Fruit fly (Drosophila melanogaster) whole organism, prepupa: ENCODE measurements around the gene CG11309.

ENCODE experiments used
- CG10631 ChIP-seq: fragments of 200-800 bp; sonication (Bioruptor generic); optimal IDR thresholded peaks from 2 replicates; lab custom pipeline; 2016; ENCODE audit warnings: missing biosample characterization, missing genetic modification characterization
- CG10669 ChIP-seq: fragments of 200-800 bp; sonication (Bioruptor generic); optimal IDR thresholded peaks from 3 replicates; lab custom pipeline; 2018; ENCODE audit warnings: missing biosample characterization, mild to moderate bottlenecking, missing genetic modification characterization, moderate library complexity
- CG11294 ChIP-seq: fragments of 200-800 bp; sonication (Bioruptor generic); IDR thresholded peaks from 2 replicates; pipeline ENCODE4 v1.3.6; 2022; ENCODE audit warnings: missing biosample characterization, missing genetic modification characterization
- CG1621 ChIP-seq: fragments of 200-800 bp; sonication (Bioruptor generic); optimal IDR thresholded peaks from 3 replicates; lab custom pipeline; 2018; ENCODE audit warnings: missing biosample characterization, mild to moderate bottlenecking, missing genetic modification characterization
- CG16779 ChIP-seq: fragments of 200-800 bp; sonication (Bioruptor generic); optimal IDR thresholded peaks from 3 replicates; lab custom pipeline; 2017; ENCODE audit warnings: missing biosample characterization, mild to moderate bottlenecking, missing genetic modification characterization
- CG31627 ChIP-seq: fragments of 200-800 bp; sonication (Bioruptor generic); optimal IDR thresholded peaks from 3 replicates; lab custom pipeline; 2016; ENCODE audit warnings: missing biosample characterization, missing genetic modification characterization
- CG32006 ChIP-seq: fragments of 200-800 bp; sonication (Bioruptor generic); optimal IDR thresholded peaks from 3 replicates; lab custom pipeline; 2017; ENCODE audit warnings: missing biosample characterization, mild to moderate bottlenecking, missing genetic modification characterization
- CG34406 ChIP-seq: fragments of 200-800 bp; sonication (Bioruptor generic); optimal IDR thresholded peaks from 3 replicates; lab custom pipeline; 2016; ENCODE audit warnings: missing biosample characterization, missing genetic modification characterization
- CG3919 ChIP-seq: fragments of 200-800 bp; sonication (Bioruptor generic); optimal IDR thresholded peaks from 3 replicates; lab custom pipeline; 2016; ENCODE audit warnings: missing biosample characterization, missing genetic modification characterization
- CG4318 ChIP-seq: fragments of 200-800 bp; sonication (Bioruptor generic); optimal IDR thresholded peaks from 3 replicates; lab custom pipeline; 2017; ENCODE audit warnings: missing biosample characterization, mild to moderate bottlenecking, missing genetic modification characterization
- CG6163 ChIP-seq: fragments of 200-800 bp; sonication (Bioruptor generic); IDR thresholded peaks from 3 replicates; pipeline ENCODE4 v1.3.6; 2022; ENCODE audit warnings: missing biosample characterization, missing genetic modification characterization
- CG6276 ChIP-seq: fragments of 200-800 bp; sonication (Bioruptor generic); optimal IDR thresholded peaks from 2 replicates; lab custom pipeline; 2017; ENCODE audit warnings: missing biosample characterization, mild to moderate bottlenecking, missing genetic modification characterization
- CG6808 ChIP-seq: fragments of 200-800 bp; sonication (Bioruptor generic); optimal IDR thresholded peaks from 3 replicates; lab custom pipeline; 2017; ENCODE audit warnings: missing biosample characterization, missing genetic modification characterization, mild to moderate bottlenecking, moderate library complexity, missing genetic modification reagents
- CG8119 ChIP-seq: fragments of 200-800 bp; sonication (Bioruptor generic); IDR thresholded peaks from 3 replicates; pipeline ENCODE4 v1.3.6; 2022; ENCODE audit warnings: missing biosample characterization, missing genetic modification characterization
- CG8319 ChIP-seq: fragments of 200-800 bp; sonication (Bioruptor generic); optimal IDR thresholded peaks from 3 replicates; lab custom pipeline; 2016; ENCODE audit warnings: missing biosample characterization, missing genetic modification characterization
- CG8632 ChIP-seq: fragments of 200-800 bp; sonication (Bioruptor generic); optimal IDR thresholded peaks from 3 replicates; lab custom pipeline; 2016; ENCODE audit warnings: missing biosample characterization, missing genetic modification characterization
- CG9139 ChIP-seq: fragments of 200-800 bp; sonication (Bioruptor generic); optimal IDR thresholded peaks from 3 replicates; lab custom pipeline; 2017; ENCODE audit warnings: missing biosample characterization, mild to moderate bottlenecking, missing genetic modification characterization
- Eip75B ChIP-seq: fragments of 200-800 bp; sonication (Bioruptor generic); optimal IDR thresholded peaks from 3 replicates; lab custom pipeline; 2016; ENCODE audit warnings: missing biosample characterization, missing genetic modification characterization
- Eip78C ChIP-seq: fragments of 200-800 bp; sonication (Bioruptor generic); peaks from one replicate; lab custom pipeline; 2016; ENCODE audit warnings: missing biosample characterization, missing genetic modification characterization
- Eip93F ChIP-seq: fragments of 200-800 bp; sonication (Bioruptor generic); optimal IDR thresholded peaks from 2 replicates; lab custom pipeline; 2016; ENCODE audit warnings: missing biosample characterization, mild to moderate bottlenecking, missing genetic modification characterization
- Ets21C ChIP-seq: fragments of 200-800 bp; sonication (Bioruptor generic); optimal IDR thresholded peaks from 3 replicates; lab custom pipeline; 2016; ENCODE audit warnings: missing biosample characterization, missing genetic modification characterization
- Ets96B ChIP-seq: fragments of 200-800 bp; optimal IDR thresholded peaks from 2 replicates; lab custom pipeline; 2019; ENCODE audit warnings: missing biosample characterization, mild to moderate bottlenecking, missing genetic modification characterization, moderate library complexity
- Gug ChIP-seq: fragments of 200-800 bp; sonication (Bioruptor generic); IDR thresholded peaks from 2 replicates; pipeline ENCODE4 v1.3.6; 2022; ENCODE audit warnings: missing biosample characterization, missing genetic modification characterization
- Hr38 ChIP-seq: sonication (Bioruptor generic); optimal IDR thresholded peaks from 2 replicates; lab custom pipeline; 2016; ENCODE audit warnings: missing biosample characterization, missing genetic modification characterization
- Lpt ChIP-seq: fragments of 200-800 bp; sonication (Bioruptor generic); optimal IDR thresholded peaks from 3 replicates; lab custom pipeline; 2016; ENCODE audit warnings: missing biosample characterization, missing genetic modification characterization
- Smox ChIP-seq: fragments of 200-800 bp; sonication (Bioruptor generic); optimal IDR thresholded peaks from 3 replicates; lab custom pipeline; 2016; ENCODE audit warnings: missing biosample characterization, missing genetic modification characterization
- Sox102F ChIP-seq: fragments of 200-800 bp; sonication (Bioruptor generic); optimal IDR thresholded peaks from 2 replicates; lab custom pipeline; 2016; ENCODE audit warnings: missing biosample characterization, mild to moderate bottlenecking, missing genetic modification characterization
- Sox15 ChIP-seq: fragments of 200-800 bp; sonication (Bioruptor generic); optimal IDR thresholded peaks from 3 replicates; lab custom pipeline; 2016; ENCODE audit warnings: missing biosample characterization, missing genetic modification characterization
- achi ChIP-seq: fragments of 200-800 bp; sonication (Bioruptor generic); optimal IDR thresholded peaks from 3 replicates; lab custom pipeline; 2016; ENCODE audit warnings: missing biosample characterization, missing genetic modification characterization
- acj6 ChIP-seq: fragments of 200-800 bp; sonication (Bioruptor generic); optimal IDR thresholded peaks from 3 replicates; lab custom pipeline; 2016; ENCODE audit warnings: missing biosample characterization, missing genetic modification characterization
- cyc ChIP-seq: fragments of 200-800 bp; sonication (Bioruptor generic); optimal IDR thresholded peaks from 3 replicates; lab custom pipeline; 2016; ENCODE audit warnings: missing biosample characterization, missing genetic modification characterization
- dsx ChIP-seq: fragments of 200-800 bp; optimal IDR thresholded peaks from 3 replicates; lab custom pipeline; 2019; ENCODE audit warnings: missing biosample characterization, mild to moderate bottlenecking, missing genetic modification characterization, moderate library complexity; ENCODE audit not compliant: poor library complexity, severe bottlenecking
- eg ChIP-seq: fragments of 200-800 bp; sonication (Bioruptor generic); IDR thresholded peaks from 3 replicates; pipeline ENCODE4 v1.3.6; 2022; ENCODE audit warnings: missing biosample characterization, missing genetic modification characterization
- esn ChIP-seq: fragments of 200-800 bp; sonication (Bioruptor generic); optimal IDR thresholded peaks from 2 replicates; lab custom pipeline; 2016; ENCODE audit warnings: missing biosample characterization, mild to moderate bottlenecking, missing genetic modification characterization, moderate library complexity
- fd59A ChIP-seq: fragments of 200-800 bp; sonication (Bioruptor generic); optimal IDR thresholded peaks from 2 replicates; lab custom pipeline; 2017; ENCODE audit warnings: missing biosample characterization, mild to moderate bottlenecking, missing genetic modification characterization, missing genetic modification reagents
- fd85E ChIP-seq: fragments of 200-800 bp; sonication (Bioruptor generic); optimal IDR thresholded peaks from 3 replicates; lab custom pipeline; 2016; ENCODE audit warnings: missing biosample characterization, missing genetic modification characterization
- fkh ChIP-seq: fragments of 200-800 bp; sonication (Bioruptor generic); optimal IDR thresholded peaks from 3 replicates; lab custom pipeline; 2017; ENCODE audit warnings: missing biosample characterization, mild to moderate bottlenecking, missing genetic modification characterization, moderate library complexity
- lz ChIP-seq: fragments of 200-800 bp; sonication (Bioruptor generic); optimal IDR thresholded peaks from 3 replicates; lab custom pipeline; 2016; ENCODE audit warnings: missing biosample characterization, missing genetic modification characterization
- svp ChIP-seq: fragments of 200-800 bp; sonication (Bioruptor generic); peaks from one replicate; lab custom pipeline; 2016; ENCODE audit warnings: missing biosample characterization, missing genetic modification characterization
- topi ChIP-seq: fragments of 200-800 bp; sonication (Bioruptor generic); optimal IDR thresholded peaks from 3 replicates; lab custom pipeline; 2016; ENCODE audit warnings: missing biosample characterization, missing genetic modification characterization
- vri ChIP-seq: fragments of 200-800 bp; sonication (Bioruptor generic); optimal IDR thresholded peaks from 3 replicates; lab custom pipeline; 2016; ENCODE audit warnings: missing biosample characterization, mild to moderate bottlenecking, missing genetic modification characterization

The CG11309 gene

dm6 chr3L:21285639-21286338, 18.7 kb downstream of the CG11309 start, which contains the start of the genes CG12974 and pzg (continued):
- TF ChIP-seq CG4318 (GFP tag; lab: Kevin White, UChicago) (peak; percentile 23), CG1621 (tag; lab: Kevin White, UChicago) (peak; percentile 65), svp (GFP tag; lab: Kevin White, UChicago) (peak; percentile 93), fd59A (GFP tag; lab: Kevin White, UChicago) (no peak), CG10669 (peak; percentile 33), cyc (peak; percentile 69), lz (GFP tag; lab: Kevin White, UChicago) (peak; percentile 63), CG8119 (GFP tag; lab: Robert Waterston, UW) (no peak), Gug (GFP tag; lab: Robert Waterston, UW) (no peak), Lpt (GFP tag; lab: Kevin White, UChicago) (no peak), Sox15 (GFP tag; lab: Kevin White, UChicago) (peak; percentile 41), CG8632 (GFP tag; lab: Kevin White, UChicago) (peak; percentile 27), achi (GFP tag; lab: Kevin White, UChicago) (peak; percentile 50), Ets21C (peak; percentile 64), Smox (GFP tag; lab: Kevin White, UChicago) (peak; percentile 44), CG16779 (no peak), CG11294 (GFP tag; lab: Robert Waterston, UW) (no peak), acj6 (GFP tag; lab: Kevin White, UChicago) (peak; percentile 48), Eip78C (GFP tag; lab: Kevin White, UChicago) (peak; percentile 94), CG6276 (GFP tag; lab: Kevin White, UChicago) (no peak), topi (peak; percentile 70), Eip75B (GFP tag; lab: Kevin White, UChicago) (peak; percentile 44), dsx (peak; percentile 4), CG31627 (peak; percentile 66), CG8319 (GFP tag; lab: Kevin White, UChicago) (peak; percentile 13), CG34406 (GFP tag; lab: Kevin White, UChicago) (peak; percentile 15), esn (GFP tag; lab: Kevin White, UChicago) (peak; percentile 67), Eip93F (GFP tag; lab: Kevin White, UChicago) (no peak), fkh (GFP tag; lab: Kevin White, UChicago) (peak; percentile 70), CG32006 (GFP tag; lab: Kevin White, UChicago) (peak; percentile 46), CG10631 (GFP tag; lab: Kevin White, UChicago) (peak; percentile 33), Sox102F (peak; percentile 16), CG6163 (GFP tag; lab: Robert Waterston, UW) (peak; percentile 55; the same call in 1 of the 3 replicates), Ets96B (tag; lab: Kevin White, UChicago) (peak; percentile 17), fd85E (GFP tag; lab: Kevin White, UChicago) (peak; percentile 49), CG3919 (peak; percentile 66), CG6808 (no peak), eg (GFP tag; lab: Robert Waterston, UW) (peak; percentile 66), Hr38 (GFP tag; lab: Kevin White, UChicago) (no peak)

- TF ChIP-seq lz (GFP tag; lab: Kevin White, UChicago) (no peak), vri (GFP tag; lab: Kevin White, UChicago) (peak; percentile 81), Eip93F (GFP tag; lab: Kevin White, UChicago) (peak; percentile 37), CG9139 (GFP tag; lab: Kevin White, UChicago) (no peak), Eip78C (GFP tag; lab: Kevin White, UChicago) (peak; percentile 55), Sox15 (GFP tag; lab: Kevin White, UChicago) (no peak), CG6276 (GFP tag; lab: Kevin White, UChicago) (no peak), Gug (GFP tag; lab: Robert Waterston, UW) (no peak), CG3919 (no peak), CG31627 (no peak), fkh (GFP tag; lab: Kevin White, UChicago) (peak; percentile 35)
Observed at dm6 chr3L:21284720-21285638, 19.5 kb downstream of the CG11309 start.
